Worm (Caenorhabditis elegans) whole organism, L1 larva: Measurements from ENCODE around the gene col-102.

Experiments
- egl-27 ChIP-seq, 2 experiments: fragments of 150-350 bp in 1 of 2; sonication (generic microtip); optimal IDR thresholded peaks; 3 replicates each; lab custom pipeline; 2017 to 2018; ENCODE audit warnings: missing biosample characterization in 2 of 2, missing genetic modification characterization in 2 of 2, missing genetic modification reagents in 2 of 2
- lin-35 ChIP-seq, 2 experiments: fragments of 150-350 bp; optimal IDR thresholded peaks; 2 replicates each; lab custom pipeline; 2014; ENCODE audit warnings: missing biosample characterization in 2 of 2, missing genetic modification characterization in 2 of 2, missing genetic modification reagents in 2 of 2
- lin-39 ChIP-seq: fragments of 150-350 bp; optimal IDR thresholded peaks from 2 replicates; lab custom pipeline; 2014; ENCODE audit warnings: missing biosample characterization, missing genetic modification reagents, missing genetic modification characterization
- nhr-11 ChIP-seq: fragments of 150-350 bp; optimal IDR thresholded peaks from 2 replicates; lab custom pipeline; 2014; ENCODE audit warnings: missing biosample characterization, missing genetic modification characterization
- nhr-12 ChIP-seq: sonication (generic microtip); optimal IDR thresholded peaks from 2 replicates; lab custom pipeline; 2017; ENCODE audit warnings: missing biosample characterization, missing genetic modification characterization
- pqm-1 ChIP-seq: sonication (generic microtip); optimal IDR thresholded peaks from 3 replicates; lab custom pipeline; 2017; ENCODE audit warnings: missing biosample characterization, missing genetic modification characterization
- skn-1 ChIP-seq: fragments of 150-350 bp; optimal IDR thresholded peaks from 2 replicates; lab custom pipeline; 2014; ENCODE audit warnings: missing biosample characterization, missing genetic modification characterization

DNA sequence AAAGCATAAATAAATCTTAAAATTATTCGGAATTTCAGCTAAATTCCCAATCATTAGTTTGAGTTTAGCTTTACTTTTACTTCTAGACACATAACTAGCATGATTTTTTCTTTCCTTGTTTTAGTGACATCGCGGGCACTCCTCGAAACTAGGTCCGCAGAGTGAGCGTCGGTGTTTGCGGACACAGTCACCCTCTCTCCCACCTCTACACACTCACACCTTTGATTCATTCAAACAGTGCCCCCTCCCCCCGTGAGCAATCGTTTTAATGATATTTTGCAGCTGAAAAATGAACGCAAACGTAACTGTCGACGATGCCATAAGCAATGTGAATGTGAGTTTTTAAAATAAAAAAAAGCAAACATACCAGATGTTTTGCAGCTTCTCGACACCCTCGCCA is 31.8 kb upstream of the col-102 start, which contains the start of gene gex-2:
- no peak for TF ChIP-seq egl-27 (tag; optimal IDR thresholded peaks at IDR 0.05; lab: Kevin White, UChicago)
- TF ChIP-seq nhr-11 (tag; lab: Kevin White, UChicago) = no peak
- TF ChIP-seq lin-39 (tag; lab: Kevin White, UChicago) = no peak
- TF ChIP-seq skn-1 (tag; lab: Kevin White, UChicago) = no peak
- no peak for TF ChIP-seq pqm-1
- TF ChIP-seq nhr-12 = no peak
- TF ChIP-seq lin-35 (GFP tag; optimal IDR thresholded peaks at IDR 0.05; lab: Kevin White, UChicago) = peak; percentile 51 to 59
